Worm (Caenorhabditis elegans) whole organism, L4 larva: Measurements from ENCODE around the gene C53D6.4.

Source experiments
- F26F4.8 ChIP-seq: fragments of 200-800 bp; sonication (Bioruptor generic); conservative IDR thresholded peaks from 2 replicates; pipeline ENCODE4 v1.3.6; 2022; ENCODE audit warnings: missing genetic modification characterization, missing compliant biosample characterization
- F49E8.2 ChIP-seq: sonication (generic microtip); optimal IDR thresholded peaks from 2 replicates; lab custom pipeline; 2016; ENCODE audit warnings: missing compliant biosample characterization, mild to moderate bottlenecking, missing genetic modification characterization, borderline replicate concordance
- T20F7.1 ChIP-seq: fragments of 200-800 bp; sonication (Bioruptor generic); optimal IDR thresholded peaks from 2 replicates; lab custom pipeline; 2018; ENCODE audit warnings: mild to moderate bottlenecking, missing genetic modification characterization, missing compliant biosample characterization
- Y48G9A.11 ChIP-seq: fragments of 200-800 bp; sonication (Bioruptor generic); IDR thresholded peaks from 2 replicates; pipeline ENCODE4 v1.3.6; 2022; ENCODE audit warnings: missing genetic modification reagents, missing genetic modification characterization, missing compliant biosample characterization
- Y5F2A.4 ChIP-seq: fragments of 200-800 bp; sonication (Bioruptor generic); optimal IDR thresholded peaks from 2 replicates; lab custom pipeline; 2018; ENCODE audit warnings: mild to moderate bottlenecking, missing genetic modification characterization, missing compliant biosample characterization
- ZK337.2 ChIP-seq: fragments of 200-800 bp; sonication (Bioruptor generic); IDR thresholded peaks from 2 replicates; pipeline ENCODE4 v1.3.6; 2022; ENCODE audit warnings: missing genetic modification reagents, missing genetic modification characterization, missing compliant biosample characterization
- aha-1 ChIP-seq: fragments of 150-350 bp; peaks from one replicate; lab custom pipeline; 2014; ENCODE audit warnings: missing biosample characterization, missing genetic modification characterization
- ceh-44 ChIP-seq: fragments of 200-800 bp; sonication (Bioruptor generic); IDR thresholded peaks from 2 replicates; pipeline ENCODE4 v1.3.6; 2022; ENCODE audit warnings: missing genetic modification reagents, missing genetic modification characterization, missing compliant biosample characterization
- ceh-62 ChIP-seq: sonication (generic microtip); optimal IDR thresholded peaks from 2 replicates; lab custom pipeline; 2017; ENCODE audit warnings: missing biosample characterization, missing genetic modification characterization
- ces-1 ChIP-seq: fragments of 150-350 bp; sonication (generic microtip); optimal IDR thresholded peaks from 4 replicates; lab custom pipeline; 2014; ENCODE audit warnings: missing biosample characterization, missing genetic modification reagents, missing genetic modification characterization
- ctbp-1 ChIP-seq: fragments of 200-800 bp; sonication (Bioruptor generic); IDR thresholded peaks from 2 replicates; pipeline ENCODE4 v1.3.6; 2022; ENCODE audit warnings: missing genetic modification reagents, missing genetic modification characterization, missing compliant biosample characterization
- daf-16 ChIP-seq, 3 experiments: sonication (generic microtip); optimal IDR thresholded peaks; 2 replicates each; lab custom pipeline; 2016 to 2017; ENCODE audit warnings: missing genetic modification characterization in 3 of 3, missing genetic modification reagents in 3 of 3, mild to moderate bottlenecking in 2 of 3, missing compliant biosample characterization in 2 of 3, missing biosample characterization in 1 of 3, moderate library complexity in 1 of 3
- daf-19 ChIP-seq: fragments of 200-800 bp; sonication (Bioruptor generic); conservative IDR thresholded peaks from 2 replicates; pipeline ENCODE4 v1.3.6; 2022; ENCODE audit warnings: missing genetic modification characterization, missing compliant biosample characterization
- dmd-9 ChIP-seq: fragments of 200-800 bp; sonication (Bioruptor generic); IDR thresholded peaks from 2 replicates; pipeline ENCODE4 v1.3.6; 2022; ENCODE audit warnings: missing genetic modification reagents, missing genetic modification characterization, missing compliant biosample characterization
- dpl-1 ChIP-seq: fragments of 150-350 bp; optimal IDR thresholded peaks from 2 replicates; lab custom pipeline; 2014; ENCODE audit warnings: missing biosample characterization, missing genetic modification reagents, missing genetic modification characterization
- dve-1 ChIP-seq: sonication (generic microtip); optimal IDR thresholded peaks from 2 replicates; lab custom pipeline; 2017; ENCODE audit warnings: antibody characterized with exemption, mild to moderate bottlenecking, missing genetic modification characterization, missing compliant biosample characterization; ENCODE audit not compliant: insufficient read depth
- hif-1 ChIP-seq, 2 experiments: sonication (generic microtip); optimal IDR thresholded peaks; 2 replicates each; lab custom pipeline; 2016 to 2017; ENCODE audit warnings: missing compliant biosample characterization in 2 of 2, missing genetic modification characterization in 2 of 2, missing genetic modification reagents in 2 of 2, missing genotype in 2 of 2, mild to moderate bottlenecking in 1 of 2
- hlh-11 ChIP-seq: fragments of 200-800 bp; sonication (Bioruptor generic); optimal IDR thresholded peaks from 2 replicates; lab custom pipeline; 2018; ENCODE audit warnings: mild to moderate bottlenecking, missing genetic modification characterization, missing compliant biosample characterization
- hlh-30 ChIP-seq: sonication (generic microtip); optimal IDR thresholded peaks from 2 replicates; lab custom pipeline; 2017; ENCODE audit warnings: antibody characterized with exemption, mild to moderate bottlenecking, missing genetic modification characterization, missing compliant biosample characterization; ENCODE audit not compliant: insufficient read depth
- jun-1 ChIP-seq: fragments of 150-350 bp; optimal IDR thresholded peaks from 2 replicates; lab custom pipeline; 2014; ENCODE audit warnings: missing biosample characterization, missing genetic modification reagents, missing genetic modification characterization
- lin-38 ChIP-seq: fragments of 200-800 bp; sonication (Bioruptor generic); IDR thresholded peaks from 2 replicates; pipeline ENCODE4 v1.3.6; 2022; ENCODE audit warnings: missing genetic modification reagents, missing genetic modification characterization, missing compliant biosample characterization
- lsy-2 ChIP-seq, 2 experiments: fragments of 150-350 bp in 1 of 2; sonication (generic microtip) in 1 of 2; optimal IDR thresholded peaks; 2 replicates each; lab custom pipeline; 2014 to 2017; ENCODE audit warnings: missing biosample characterization in 2 of 2, missing genetic modification characterization in 2 of 2
- mdl-1 ChIP-seq, 2 experiments: fragments of 150-350 bp in 1 of 2; sonication (generic microtip) in 1 of 2; optimal IDR thresholded peaks; 2 replicates each; lab custom pipeline; 2014 to 2017; ENCODE audit warnings: missing biosample characterization in 2 of 2, missing genetic modification characterization in 2 of 2
- mdt-29 ChIP-seq: fragments of 200-800 bp; sonication (Bioruptor generic); IDR thresholded peaks from 2 replicates; pipeline ENCODE4 v1.3.6; 2022; ENCODE audit warnings: missing genetic modification reagents, missing genetic modification characterization, missing compliant biosample characterization
- mep-1 ChIP-seq: fragments of 150-350 bp; sonication (generic microtip); optimal IDR thresholded peaks from 3 replicates; lab custom pipeline; 2014; ENCODE audit warnings: missing biosample characterization, missing genetic modification characterization
- mxl-3 ChIP-seq: fragments of 200-800 bp; sonication (Bioruptor generic); optimal IDR thresholded peaks from 2 replicates; lab custom pipeline; 2018; ENCODE audit warnings: mild to moderate bottlenecking, missing genetic modification characterization, missing compliant biosample characterization
- nhr-102 ChIP-seq: sonication (generic microtip); optimal IDR thresholded peaks from 2 replicates; lab custom pipeline; 2016; ENCODE audit warnings: mild to moderate bottlenecking, missing genetic modification characterization, moderate library complexity, missing compliant biosample characterization
- nhr-11 ChIP-seq: fragments of 150-350 bp; optimal IDR thresholded peaks from 2 replicates; lab custom pipeline; 2014; ENCODE audit warnings: missing biosample characterization, missing genetic modification characterization
- nhr-25 ChIP-seq: sonication (generic microtip); optimal IDR thresholded peaks from 2 replicates; lab custom pipeline; 2017; ENCODE audit warnings: missing genetic modification characterization, mild to moderate bottlenecking, missing compliant biosample characterization, antibody characterized with exemption, moderate library complexity, borderline replicate concordance; ENCODE audit not compliant: insufficient read depth
- nhr-28 ChIP-seq: fragments of 150-350 bp; optimal IDR thresholded peaks from 2 replicates; lab custom pipeline; 2014; ENCODE audit warnings: missing biosample characterization, missing genetic modification characterization
- nhr-41 ChIP-seq: fragments of 200-800 bp; sonication (Bioruptor generic); IDR thresholded peaks from 2 replicates; pipeline ENCODE4 v1.3.6; 2022; ENCODE audit warnings: missing genetic modification reagents, missing genetic modification characterization, missing compliant biosample characterization
- nhr-77 ChIP-seq: fragments of 150-350 bp; optimal IDR thresholded peaks from 2 replicates; lab custom pipeline; 2014; ENCODE audit warnings: missing biosample characterization, missing genetic modification characterization
- pha-4 ChIP-seq, 2 experiments: fragments of 150-350 bp in 1 of 2; fragments of 200-800 bp in 1 of 2; sonication (Bioruptor generic) in 1 of 2; IDR thresholded peaks in 1 of 2; optimal IDR thresholded peaks in 1 of 2; 2 replicates each; pipeline versions ENCODE4 v1.3.6 to Lab custom; 2014 to 2022; ENCODE audit warnings: missing genetic modification characterization in 2 of 2, missing genetic modification reagents in 2 of 2, missing biosample characterization in 1 of 2, missing compliant biosample characterization in 1 of 2
- rbr-2 ChIP-seq: sonication (generic microtip); optimal IDR thresholded peaks from 2 replicates; lab custom pipeline; 2016; ENCODE audit warnings: missing genotype, missing genetic modification characterization, missing compliant biosample characterization
- saeg-2 ChIP-seq: fragments of 200-800 bp; sonication (Bioruptor generic); IDR thresholded peaks from 2 replicates; pipeline ENCODE4 v1.3.6; 2022; ENCODE audit warnings: missing genetic modification reagents, missing genetic modification characterization, missing compliant biosample characterization
- snpc-1.2 ChIP-seq: fragments of 200-800 bp; sonication (Bioruptor generic); IDR thresholded peaks from 2 replicates; pipeline ENCODE4 v1.3.6; 2022; ENCODE audit warnings: missing genetic modification reagents, missing genetic modification characterization, missing compliant biosample characterization
- snpc-4 ChIP-seq: fragments of 150-350 bp; optimal IDR thresholded peaks from 2 replicates; lab custom pipeline; 2014; ENCODE audit warnings: missing biosample characterization, missing genetic modification characterization
- unc-130 ChIP-seq: sonication (generic microtip); optimal IDR thresholded peaks from 2 replicates; lab custom pipeline; 2016; ENCODE audit warnings: missing genetic modification reagents, missing genetic modification characterization, missing compliant biosample characterization
- unc-62 ChIP-seq, 3 experiments: fragments of 150-350 bp in 1 of 3; sonication (generic microtip); optimal IDR thresholded peaks in 2 of 3; peaks in 1 of 3; 1 replicate in 1 of 3; 2 replicates in 2 of 3; lab custom pipeline; 2014 to 2017; ENCODE audit warnings: missing biosample characterization in 3 of 3, missing genetic modification characterization in 3 of 3, missing genetic modification reagents in 3 of 3, missing genotype in 1 of 3
- vab-7 ChIP-seq: fragments of 200-800 bp; sonication (Bioruptor generic); IDR thresholded peaks from 2 replicates; pipeline ENCODE4 v1.3.6; 2022; ENCODE audit warnings: missing genetic modification reagents, missing genetic modification characterization, missing compliant biosample characterization
- ztf-11 ChIP-seq: fragments of 150-350 bp; optimal IDR thresholded peaks from 2 replicates; lab custom pipeline; 2014; ENCODE audit warnings: missing biosample characterization, missing genetic modification characterization
- ztf-7 ChIP-seq: fragments of 150-350 bp; optimal IDR thresholded peaks from 2 replicates; lab custom pipeline; 2014; ENCODE audit warnings: missing biosample characterization, missing genetic modification characterization

C53D6.4 gene

DNA sequence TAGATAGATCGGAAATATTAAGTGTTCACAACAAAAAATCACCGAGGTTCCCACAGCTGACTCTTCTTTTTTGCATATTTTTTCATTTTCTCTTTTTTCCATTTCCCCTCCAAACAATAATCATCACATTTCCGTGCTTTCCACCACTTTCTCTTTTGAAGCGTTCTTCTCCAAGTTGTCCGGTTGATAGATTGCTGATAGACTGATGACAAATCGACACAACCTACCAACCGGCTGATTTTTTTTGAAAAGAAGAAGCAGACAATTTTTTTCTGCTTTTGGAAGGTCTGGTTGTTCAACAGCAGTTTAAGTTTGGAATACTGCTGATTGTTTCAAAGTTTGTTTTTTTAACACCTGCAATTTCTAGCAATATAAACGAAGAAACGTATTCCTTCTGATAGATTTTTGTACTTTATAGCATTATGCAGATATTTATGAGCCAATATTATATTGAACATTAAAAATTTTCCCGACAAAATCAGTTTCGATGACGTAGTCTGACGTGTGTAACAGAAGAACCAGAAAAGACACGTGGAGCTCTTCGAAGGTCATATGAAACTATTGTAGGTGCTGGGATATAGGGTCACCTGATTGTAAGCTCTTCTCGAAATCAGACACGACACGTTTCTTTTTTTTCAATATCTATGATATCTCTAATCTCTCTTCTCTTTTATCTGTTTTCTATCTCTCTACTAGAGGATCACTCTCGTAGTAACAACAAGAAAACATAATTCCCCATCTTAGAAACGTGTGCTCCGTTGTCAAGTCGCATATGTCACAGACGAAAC is 46.0 kb downstream of the C53D6.4 start:
- TF ChIP-seq unc-62 (GFP tag; optimal IDR thresholded peaks at IDR 0.05 in 1 of 2; lab: Kevin White, UChicago) (no peak), unc-62 (tag; optimal IDR thresholded peaks at IDR 0.05; lab: Kevin White, UChicago) (no peak), nhr-11 (tag; lab: Kevin White, UChicago) (peak; percentile 61), hlh-11 (tag; lab: Kevin White, UChicago) (peak; percentile 25), ces-1 (GFP tag; lab: Kevin White, UChicago) (no peak), Y5F2A.4 (GFP tag; lab: Kevin White, UChicago) (no peak), daf-16 (GFP tag; optimal IDR thresholded peaks at IDR 0.05; lab: Kevin White, UChicago) (peak in 1 of 2 experiments; percentile 24), daf-16 (tag; optimal IDR thresholded peaks at IDR 0.05; lab: Kevin White, UChicago) (no peak), hlh-30 (tag; lab: Kevin White, UChicago) (peak; percentile 14), aha-1 (peak; percentile 58)

DNA sequence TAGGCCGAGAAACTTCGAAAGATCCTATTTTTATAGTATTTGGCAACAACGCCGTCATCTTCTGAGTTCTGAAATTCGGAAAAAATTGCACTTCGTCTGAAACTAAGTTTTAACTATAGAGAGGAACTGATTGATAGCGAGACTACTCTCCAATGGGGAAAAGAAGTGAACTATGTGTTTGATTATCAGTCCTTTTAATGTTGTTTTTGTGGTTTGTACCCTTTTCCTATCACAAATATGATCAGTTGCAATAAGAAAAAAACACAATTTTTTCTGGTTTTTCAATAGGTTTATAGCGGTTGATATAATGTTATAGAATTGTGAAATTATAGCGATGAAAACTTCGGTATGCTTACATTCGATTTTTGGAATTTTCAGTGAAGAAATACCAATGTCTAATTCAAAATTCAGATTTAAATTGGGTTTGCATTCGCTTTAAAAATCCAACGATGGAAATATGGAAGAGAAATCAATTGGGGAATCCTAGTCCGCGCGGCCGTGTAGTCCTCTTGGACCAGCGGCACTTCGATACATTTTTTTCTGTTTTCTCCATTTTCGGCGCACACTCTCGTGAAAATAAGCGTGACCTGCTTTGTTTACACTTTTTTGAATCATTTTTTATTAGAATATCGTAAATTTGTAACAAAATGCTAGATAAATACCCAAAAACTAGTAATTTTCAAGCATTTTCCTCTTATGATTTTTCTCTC is 47.3 kb downstream of the C53D6.4 start, which contains the start of gene C53B4.3:
Gene C53B4.3, minus strand, starts transcription at position 464 of the 710 bp plus-strand sequence.
- TF ChIP-seq nhr-25 (tag; lab: Kevin White, UChicago) (peak; percentile 64), vab-7 (GFP tag; lab: Robert Waterston, UW) (no peak), F26F4.8 (GFP tag; lab: Robert Waterston, UW) (no peak), lin-38 (GFP tag; lab: Robert Waterston, UW) (no peak; the same call in 1 of the 2 replicates), hlh-30 (tag; lab: Kevin White, UChicago) (peak; percentile 68), ceh-62 (no peak), pha-4 (GFP tag; IDR thresholded peaks at IDR 0.05; lab: Robert Waterston, UW) (no peak), pha-4 (tag; optimal IDR thresholded peaks at IDR 0.05; lab: Kevin White, UChicago) (peak; percentile 48), ceh-44 (GFP tag; lab: Robert Waterston, UW) (no peak), nhr-77 (tag; lab: Kevin White, UChicago) (no peak), snpc-1.2 (GFP tag; lab: Robert Waterston, UW) (peak; percentile 31; the same call in 1 of the 2 replicates), mdl-1 (tag; optimal IDR thresholded peaks at IDR 0.05; lab: Kevin White, UChicago) (peak in 1 of 2 experiments; percentile 32), mep-1 (tag; lab: Kevin White, UChicago) (peak; percentile 49), Y48G9A.11 (GFP tag; lab: Robert Waterston, UW) (peak; percentile 78), ztf-7 (tag; lab: Kevin White, UChicago) (peak; percentile 29), nhr-28 (tag; lab: Kevin White, UChicago) (peak; percentile 75), lsy-2 (tag; optimal IDR thresholded peaks at IDR 0.05; lab: Kevin White, UChicago) (peak in 1 of 2 experiments; percentile 79), saeg-2 (no peak), daf-19 (GFP tag; lab: Robert Waterston, UW) (no peak), rbr-2 (peak; percentile 59), nhr-41 (GFP tag; lab: Robert Waterston, UW) (no peak), ztf-11 (no peak), snpc-4 (tag; lab: Kevin White, UChicago) (no peak), F49E8.2 (tag; lab: Kevin White, UChicago) (peak; percentile 46), mxl-3 (GFP tag; lab: Kevin White, UChicago) (peak; percentile 14), ctbp-1 (GFP tag; lab: Robert Waterston, UW) (0 out of 2 replicates have a peak, but pooled peaks have one; percentile 38), dve-1 (tag; lab: Kevin White, UChicago) (peak; percentile 23), dmd-9 (GFP tag; lab: Robert Waterston, UW) (peak; percentile 91), daf-16 (GFP tag; optimal IDR thresholded peaks at IDR 0.05; lab: Kevin White, UChicago) (no peak), daf-16 (tag; optimal IDR thresholded peaks at IDR 0.05; lab: Kevin White, UChicago) (peak; percentile 42), ZK337.2 (GFP tag; lab: Robert Waterston, UW) (peak; percentile 90), hlh-11 (tag; lab: Kevin White, UChicago) (peak; percentile 44), unc-130 (GFP tag; lab: Kevin White, UChicago) (peak; percentile 85), mdt-29 (no peak), jun-1 (tag; lab: Kevin White, UChicago) (no peak), T20F7.1 (peak; percentile 56), hif-1 (tag; optimal IDR thresholded peaks at IDR 0.05; lab: Kevin White, UChicago) (peak in 1 of 2 experiments; percentile 77), dpl-1 (GFP tag; lab: Kevin White, UChicago) (peak; percentile 63), aha-1 (peak; percentile 87), nhr-102 (tag; lab: Kevin White, UChicago) (peak; percentile 40)
